Fruit fly (Drosophila melanogaster) whole organism, embryonic: ENCODE results near the gene Pxd.

Source experiments
- ATbp ChIP-seq: fragments of 200-800 bp; sonication (Bioruptor generic); optimal IDR thresholded peaks from 2 replicates; lab custom pipeline; 2017; ENCODE audit warnings: missing biosample characterization, mild to moderate bottlenecking, missing genetic modification characterization, missing genetic modification reagents
- Adf1 ChIP-seq: fragments of 200-800 bp; sonication (Bioruptor generic); IDR thresholded peaks from 2 replicates; pipeline ENCODE4 v1.3.6; 2022; ENCODE audit warnings: missing biosample characterization, missing genetic modification characterization
- Antp ChIP-seq: fragments of 200-800 bp; sonication (Bioruptor generic); optimal IDR thresholded peaks from 3 replicates; lab custom pipeline; 2016; ENCODE audit warnings: missing biosample characterization, missing genetic modification characterization
- Atf-2 ChIP-seq: fragments of 200-800 bp; sonication (Bioruptor generic); optimal IDR thresholded peaks from 2 replicates; lab custom pipeline; 2016; ENCODE audit warnings: missing biosample characterization, missing genetic modification characterization
- C15 ChIP-seq: fragments of 200-800 bp; sonication (Bioruptor generic); IDR thresholded peaks from 3 replicates; pipeline ENCODE4 v1.3.6; 2022; ENCODE audit warnings: missing biosample characterization, missing genetic modification characterization
- CG10462 ChIP-seq: fragments of 200-800 bp; sonication (Bioruptor generic); optimal IDR thresholded peaks from 2 replicates; lab custom pipeline; 2016; ENCODE audit warnings: missing biosample characterization, missing genetic modification characterization
- CG11085 ChIP-seq: fragments of 200-800 bp; sonication (Bioruptor generic); IDR thresholded peaks from 2 replicates; pipeline ENCODE4 v1.3.6; 2022; ENCODE audit warnings: missing biosample characterization, missing genetic modification characterization
- CG11456 ChIP-seq: fragments of 200-800 bp; sonication (Bioruptor generic); IDR thresholded peaks from 3 replicates; pipeline ENCODE4 v1.3.6; 2022; ENCODE audit warnings: missing biosample characterization, missing genetic modification characterization
- CG11504 ChIP-seq: fragments of 200-800 bp; sonication (Bioruptor generic); optimal IDR thresholded peaks from 3 replicates; lab custom pipeline; 2019; ENCODE audit warnings: missing biosample characterization, mild to moderate bottlenecking, missing genetic modification characterization, moderate library complexity
- CG13624 ChIP-seq: fragments of 200-800 bp; sonication (Bioruptor generic); optimal IDR thresholded peaks from 2 replicates; lab custom pipeline; 2016; ENCODE audit warnings: missing biosample characterization, missing genetic modification characterization
- CG14050 ChIP-seq: fragments of 200-800 bp; sonication (Bioruptor generic); IDR thresholded peaks from 3 replicates; pipeline ENCODE4 v1.3.6; 2022; ENCODE audit warnings: missing biosample characterization, missing genetic modification characterization
- CG14441 ChIP-seq: fragments of 200-800 bp; sonication (Bioruptor generic); IDR thresholded peaks from 2 replicates; pipeline ENCODE4 v1.3.6; 2022; ENCODE audit warnings: missing biosample characterization, missing genetic modification characterization
- CG14860 ChIP-seq: fragments of 200-800 bp; sonication (Bioruptor generic); IDR thresholded peaks from 3 replicates; pipeline ENCODE4 v1.3.6; 2022; ENCODE audit warnings: missing biosample characterization, missing genetic modification characterization; ENCODE audit not compliant: partially characterized antibody
- CG15269 ChIP-seq: fragments of 200-800 bp; sonication (Bioruptor generic); optimal IDR thresholded peaks from 2 replicates; lab custom pipeline; 2018; ENCODE audit warnings: missing biosample characterization, mild to moderate bottlenecking, missing genetic modification characterization, moderate library complexity
- CG15514 ChIP-seq: fragments of 200-800 bp; sonication (Bioruptor generic); optimal IDR thresholded peaks from 3 replicates; lab custom pipeline; 2017; ENCODE audit warnings: missing biosample characterization, missing genetic modification characterization, mild to moderate bottlenecking, moderate library complexity, missing genetic modification reagents
- CG2120 ChIP-seq: fragments of 200-800 bp; sonication (Bioruptor generic); optimal IDR thresholded peaks from 3 replicates; lab custom pipeline; 2016; ENCODE audit warnings: missing biosample characterization, missing genetic modification characterization
- CG31365 ChIP-seq: fragments of 200-800 bp; sonication (Bioruptor generic); optimal IDR thresholded peaks from 2 replicates; lab custom pipeline; 2018; ENCODE audit warnings: missing biosample characterization, mild to moderate bottlenecking, missing genetic modification characterization
- CG3726 ChIP-seq: fragments of 200-800 bp; sonication (Bioruptor generic); IDR thresholded peaks from 3 replicates; pipeline ENCODE4, ENCODE4 v1.3.6; 2022; ENCODE audit warnings: missing biosample characterization, missing genetic modification characterization
- CG7963 ChIP-seq: fragments of 200-800 bp; sonication (Bioruptor generic); IDR thresholded peaks from 3 replicates; pipeline ENCODE4 v1.3.6; 2022; ENCODE audit warnings: missing biosample characterization, missing genetic modification characterization; ENCODE audit not compliant: partially characterized antibody
- CG8359 ChIP-seq: fragments of 200-800 bp; sonication (Bioruptor generic); optimal IDR thresholded peaks from 2 replicates; lab custom pipeline; 2017; ENCODE audit warnings: missing biosample characterization, mild to moderate bottlenecking, missing genetic modification characterization, borderline replicate concordance
- CG8765 ChIP-seq: fragments of 200-800 bp; sonication (Bioruptor generic); IDR thresholded peaks from 2 replicates; pipeline ENCODE4 v1.3.6; 2022; ENCODE audit warnings: missing biosample characterization, missing genetic modification characterization
- CG9609 ChIP-seq: fragments of 200-800 bp; sonication (Bioruptor generic); optimal IDR thresholded peaks from 3 replicates; lab custom pipeline; 2016; ENCODE audit warnings: missing biosample characterization, missing genetic modification characterization
- CrebB ChIP-seq: fragments of 200-800 bp; sonication (Bioruptor generic); optimal IDR thresholded peaks from 3 replicates; lab custom pipeline; 2018; ENCODE audit warnings: missing biosample characterization, mild to moderate bottlenecking, missing genetic modification characterization
- Dip2 ChIP-seq: fragments of 200-800 bp; sonication (Bioruptor generic); IDR thresholded peaks from 2 replicates; pipeline ENCODE4 v1.3.6; 2022; ENCODE audit warnings: missing biosample characterization, missing genetic modification characterization
- HmgD ChIP-seq: fragments of 200-800 bp; sonication (Bioruptor generic); optimal IDR thresholded peaks from 3 replicates; lab custom pipeline; 2016; ENCODE audit warnings: missing biosample characterization, missing genetic modification characterization
- Hr39 ChIP-seq: fragments of >200 bp; optimal IDR thresholded peaks from 2 replicates; lab custom pipeline; 2017
- Hr51 ChIP-seq, 2 experiments: fragments of 200-800 bp; sonication (Bioruptor generic); optimal IDR thresholded peaks; 2 replicates in 1 of 2; 3 replicates in 1 of 2; lab custom pipeline; 2016 to 2018; ENCODE audit warnings: missing biosample characterization in 2 of 2, missing genetic modification characterization in 2 of 2, mild to moderate bottlenecking in 1 of 2, moderate library complexity in 1 of 2
- Jarid2 ChIP-seq: fragments of 200-800 bp; sonication (Bioruptor generic); optimal IDR thresholded peaks from 3 replicates; lab custom pipeline; 2017; ENCODE audit warnings: mild to moderate bottlenecking, missing biosample characterization, missing genetic modification reagents, missing genetic modification characterization
- Lhr ChIP-seq: fragments of 200-800 bp; sonication (Bioruptor generic); optimal IDR thresholded peaks from 3 replicates; lab custom pipeline; 2017; ENCODE audit warnings: mild to moderate bottlenecking, missing biosample characterization, missing genetic modification reagents, missing genetic modification characterization
- Neu2 ChIP-seq: fragments of 200-800 bp; sonication (Bioruptor generic); optimal IDR thresholded peaks from 3 replicates; lab custom pipeline; 2016; ENCODE audit warnings: missing biosample characterization, missing genetic modification characterization, borderline replicate concordance
- Oli ChIP-seq: fragments of 200-800 bp; sonication (Bioruptor generic); optimal IDR thresholded peaks from 2 replicates; lab custom pipeline; 2018; ENCODE audit warnings: missing biosample characterization, mild to moderate bottlenecking, missing genetic modification characterization, moderate library complexity
- Opbp ChIP-seq: fragments of 200-800 bp; sonication (Bioruptor generic); IDR thresholded peaks from 3 replicates; pipeline ENCODE4 v1.3.6; 2022; ENCODE audit warnings: missing biosample characterization, missing genetic modification characterization; ENCODE audit not compliant: partially characterized antibody
- Tbp ChIP-seq: fragments of >200 bp; optimal IDR thresholded peaks from 2 replicates; lab custom pipeline; 2018; ENCODE audit warnings: missing biosample characterization, missing genetic modification characterization
- ab ChIP-seq: fragments of 200-800 bp; sonication (Bioruptor generic); optimal IDR thresholded peaks from 2 replicates; lab custom pipeline; 2016; ENCODE audit warnings: missing biosample characterization, missing genetic modification characterization
- abd-A ChIP-seq: fragments of 200-800 bp; sonication (Bioruptor generic); optimal IDR thresholded peaks from 3 replicates; lab custom pipeline; 2019; ENCODE audit warnings: missing biosample characterization, mild to moderate bottlenecking, missing genetic modification characterization, moderate library complexity
- aop ChIP-seq: fragments of 200-800 bp; sonication (Bioruptor generic); IDR thresholded peaks from 2 replicates; pipeline ENCODE4 v1.3.6; 2022; ENCODE audit warnings: missing biosample characterization, missing genetic modification characterization
- ato ChIP-seq: fragments of 200-800 bp; sonication (Bioruptor generic); IDR thresholded peaks from 2 replicates; pipeline ENCODE4 v1.3.6; 2022; ENCODE audit warnings: missing biosample characterization, missing genetic modification characterization; ENCODE audit not compliant: partially characterized antibody
- chinmo ChIP-seq: fragments of 200-800 bp; sonication (Bioruptor generic); IDR thresholded peaks from 4 replicates; pipeline ENCODE4 v1.3.6; 2022; ENCODE audit warnings: missing biosample characterization, missing genetic modification characterization; ENCODE audit not compliant: partially characterized antibody
- eyg ChIP-seq: fragments of 200-800 bp; sonication (Bioruptor generic); optimal IDR thresholded peaks from 3 replicates; lab custom pipeline; 2016; ENCODE audit warnings: missing biosample characterization, missing genetic modification characterization
- fd64A ChIP-seq: fragments of 200-800 bp; sonication (Bioruptor generic); optimal IDR thresholded peaks from 3 replicates; lab custom pipeline; 2018; ENCODE audit warnings: missing biosample characterization, mild to moderate bottlenecking, missing genetic modification characterization
- grn ChIP-seq: fragments of 200-800 bp; sonication (Bioruptor generic); optimal IDR thresholded peaks from 3 replicates; lab custom pipeline; 2017; ENCODE audit warnings: missing biosample characterization, missing genetic modification characterization
- hbn ChIP-seq: fragments of 200-800 bp; sonication (Bioruptor generic); IDR thresholded peaks from 2 replicates; pipeline ENCODE4 v1.3.6; 2022; ENCODE audit warnings: missing biosample characterization, missing genetic modification characterization; ENCODE audit not compliant: partially characterized antibody
- kah ChIP-seq: fragments of 200-800 bp; sonication (Bioruptor generic); optimal IDR thresholded peaks from 2 replicates; lab custom pipeline; 2018; ENCODE audit warnings: missing biosample characterization, mild to moderate bottlenecking, missing genetic modification characterization
- nerfin-1 ChIP-seq: fragments of 200-800 bp; sonication (Bioruptor generic); optimal IDR thresholded peaks from 3 replicates; lab custom pipeline; 2019; ENCODE audit warnings: missing biosample characterization, mild to moderate bottlenecking, missing genetic modification characterization, moderate library complexity
- pros ChIP-seq: fragments of 200-800 bp; sonication (Bioruptor generic); optimal IDR thresholded peaks from 3 replicates; lab custom pipeline; 2019; ENCODE audit warnings: missing biosample characterization, mild to moderate bottlenecking, missing genetic modification characterization, moderate library complexity
- psq ChIP-seq: fragments of 200-800 bp; sonication (Bioruptor generic); optimal IDR thresholded peaks from 2 replicates; lab custom pipeline; 2017; ENCODE audit warnings: missing biosample characterization, missing genetic modification characterization
- pum ChIP-seq: fragments of 200-800 bp; sonication (Bioruptor generic); optimal IDR thresholded peaks from 2 replicates; lab custom pipeline; 2016; ENCODE audit warnings: missing biosample characterization, missing genetic modification characterization
- tna ChIP-seq: fragments of 200-800 bp; sonication (Bioruptor generic); IDR thresholded peaks from 2 replicates; pipeline ENCODE4 v1.3.6; 2022; ENCODE audit warnings: missing biosample characterization, missing genetic modification characterization; ENCODE audit not compliant: partially characterized antibody
- wor ChIP-seq: fragments of 200-800 bp; sonication (Bioruptor generic); IDR thresholded peaks from 2 replicates; pipeline ENCODE4 v1.3.6; 2022; ENCODE audit warnings: missing biosample characterization, missing genetic modification characterization

The Pxd gene

dm6 chr3R:17002218-17003110 lies 11.9 kb upstream of the Pxd start, which contains the start of the genes Sf3a1 and Irc (continued):
- TF ChIP-seq CG9609 (GFP tag; lab: Kevin White, UChicago) (peak; percentile 2), Antp (GFP tag; lab: Kevin White, UChicago) (peak; percentile 19), CG15514 (GFP tag; lab: Kevin White, UChicago) (peak; percentile 100), CG15269 (tag; lab: Kevin White, UChicago) (no peak), tna (GFP tag; lab: Robert Waterston, UW) (peak; percentile 94), Neu2 (no peak), CG14860 (peak; percentile 86), ATbp (GFP tag; lab: Kevin White, UChicago) (no peak), aop (GFP tag; lab: Robert Waterston, UW) (no peak), ato (GFP tag; lab: Robert Waterston, UW) (peak; percentile 94), CG11456 (GFP tag; lab: Robert Waterston, UW) (0 out of 3 replicates have a peak, but pooled peaks have one; percentile 17), HmgD (GFP tag; lab: Kevin White, UChicago) (peak; percentile 87), wor (GFP tag; lab: Robert Waterston, UW) (no peak), CG8765 (GFP tag; lab: Robert Waterston, UW) (no peak), CG8359 (GFP tag; lab: Kevin White, UChicago) (no peak), CG7963 (GFP tag; lab: Robert Waterston, UW) (peak; percentile 90), Tbp (GFP tag; lab: Kevin White, UChicago) (no peak), CG3726 (GFP tag; lab: Robert Waterston, UW) (no peak), abd-A (tag; lab: Kevin White, UChicago) (no peak), hbn (peak; percentile 97), CG14441 (no peak), Jarid2 (GFP tag; lab: Kevin White, UChicago) (peak; percentile 33), Hr51 (GFP tag; optimal IDR thresholded peaks at IDR 0.05; lab: Kevin White, UChicago) (no peak), Dip2 (GFP tag; lab: Robert Waterston, UW) (no peak), CG31365 (no peak), CG2120 (GFP tag; lab: Kevin White, UChicago) (peak; percentile 67), CG11085 (GFP tag; lab: Robert Waterston, UW) (no peak), Oli (no peak), CG13624 (GFP tag; lab: Kevin White, UChicago) (peak; percentile 41), Hr39 (lab: Kevin White, UChicago) (no peak), eyg (GFP tag; lab: Kevin White, UChicago) (no peak), chinmo (peak; percentile 96), fd64A (GFP tag; lab: Kevin White, UChicago) (no peak), ab (GFP tag; lab: Kevin White, UChicago) (no peak), CG10462 (no peak), pum (GFP tag; lab: Kevin White, UChicago) (peak; percentile 7), nerfin-1 (tag; lab: Kevin White, UChicago) (no peak), C15 (no peak), Atf-2 (GFP tag; lab: Kevin White, UChicago) (no peak), CrebB (no peak), kah (GFP tag; lab: Kevin White, UChicago) (no peak), Lhr (GFP tag; lab: Kevin White, UChicago) (peak; percentile 72), grn (GFP tag; lab: Kevin White, UChicago) (peak; percentile 10), Adf1 (GFP tag; lab: Robert Waterston, UW) (no peak), Opbp (GFP tag; lab: Robert Waterston, UW) (peak; percentile 97), psq (GFP tag; lab: Kevin White, UChicago) (no peak), CG11504 (no peak), pros (GFP tag; lab: Kevin White, UChicago) (no peak), CG14050 (no peak)
